Fruit fly (Drosophila melanogaster) whole organism, embryonic: ENCODE data around the gene Cyp310a1.

Experiments
- Aef1 ChIP-seq: fragments of 200-800 bp; sonication (Bioruptor generic); IDR thresholded peaks from 3 replicates; pipeline ENCODE4 v1.3.6; 2022; ENCODE audit warnings: missing biosample characterization, missing genetic modification characterization
- Atf3 ChIP-seq: fragments of 200-800 bp; sonication (Bioruptor generic); optimal IDR thresholded peaks from 3 replicates; lab custom pipeline; 2016; ENCODE audit warnings: missing biosample characterization, missing genetic modification characterization
- Bgb ChIP-seq: fragments of 200-800 bp; sonication (Bioruptor generic); IDR thresholded peaks from 2 replicates; pipeline ENCODE4 v1.3.6; 2022; ENCODE audit warnings: missing biosample characterization, missing genetic modification characterization; ENCODE audit not compliant: partially characterized antibody
- CG10431 ChIP-seq: fragments of 200-800 bp; sonication (Bioruptor generic); optimal IDR thresholded peaks from 3 replicates; lab custom pipeline; 2018; ENCODE audit warnings: missing biosample characterization, mild to moderate bottlenecking, missing genetic modification characterization
- CG10565 ChIP-seq: fragments of 200-800 bp; sonication (Bioruptor generic); optimal IDR thresholded peaks from 3 replicates; lab custom pipeline; 2016; ENCODE audit warnings: missing biosample characterization, mild to moderate bottlenecking, missing genetic modification characterization
- CG10979 ChIP-seq: fragments of 200-800 bp; sonication (Bioruptor generic); optimal IDR thresholded peaks from 2 replicates; lab custom pipeline; 2018; ENCODE audit warnings: missing biosample characterization, mild to moderate bottlenecking, missing genetic modification characterization, moderate library complexity
- CG12071 ChIP-seq: fragments of 200-800 bp; sonication (Bioruptor generic); optimal IDR thresholded peaks from 3 replicates; lab custom pipeline; 2018; ENCODE audit warnings: missing biosample characterization, mild to moderate bottlenecking, missing genetic modification characterization
- CG1233 ChIP-seq: fragments of 200-800 bp; sonication (Bioruptor generic); optimal IDR thresholded peaks from 4 replicates; lab custom pipeline; 2018; ENCODE audit warnings: missing biosample characterization, mild to moderate bottlenecking, missing genetic modification characterization
- CG13894 ChIP-seq: fragments of 200-800 bp; sonication (Bioruptor generic); optimal IDR thresholded peaks from 3 replicates; lab custom pipeline; 2018; ENCODE audit warnings: missing biosample characterization, mild to moderate bottlenecking, missing genetic modification characterization, moderate library complexity
- CG14965 ChIP-seq: fragments of 200-800 bp; sonication (Bioruptor generic); optimal IDR thresholded peaks from 2 replicates; lab custom pipeline; 2016; ENCODE audit warnings: missing biosample characterization, missing genetic modification characterization, borderline replicate concordance
- CG15514 ChIP-seq: fragments of 200-800 bp; sonication (Bioruptor generic); optimal IDR thresholded peaks from 3 replicates; lab custom pipeline; 2017; ENCODE audit warnings: missing biosample characterization, missing genetic modification characterization, mild to moderate bottlenecking, moderate library complexity, missing genetic modification reagents
- CG16779 ChIP-seq: fragments of 200-800 bp; sonication (Bioruptor generic); IDR thresholded peaks from 2 replicates; pipeline ENCODE4 v1.3.6; 2022; ENCODE audit warnings: missing biosample characterization, missing genetic modification characterization
- CG16813 ChIP-seq: fragments of 200-800 bp; sonication (Bioruptor generic); IDR thresholded peaks from 3 replicates; pipeline ENCODE4 v1.3.6; 2022; ENCODE audit warnings: missing biosample characterization, missing genetic modification characterization; ENCODE audit not compliant: partially characterized antibody
- CG18011 ChIP-seq: fragments of 200-800 bp; sonication (Bioruptor generic); optimal IDR thresholded peaks from 2 replicates; lab custom pipeline; 2017; ENCODE audit warnings: missing biosample characterization, missing genetic modification characterization, mild to moderate bottlenecking, moderate library complexity, missing genotype
- CG18262 ChIP-seq: fragments of 200-800 bp; optimal IDR thresholded peaks from 3 replicates; lab custom pipeline; 2019; ENCODE audit warnings: missing biosample characterization, mild to moderate bottlenecking, missing genetic modification characterization, moderate library complexity
- CG18764 ChIP-seq: fragments of 200-800 bp; sonication (Bioruptor generic); optimal IDR thresholded peaks from 3 replicates; lab custom pipeline; 2016; ENCODE audit warnings: missing biosample characterization, missing genetic modification characterization
- CG3065 ChIP-seq: fragments of 200-800 bp; sonication (Bioruptor generic); optimal IDR thresholded peaks from 2 replicates; lab custom pipeline; 2016; ENCODE audit warnings: missing biosample characterization, missing genetic modification characterization
- CG31224 ChIP-seq: fragments of 200-800 bp; sonication (Bioruptor generic); IDR thresholded peaks from 2 replicates; pipeline ENCODE4 v1.3.6; 2022; ENCODE audit warnings: missing biosample characterization, missing genetic modification characterization
- CG33557 ChIP-seq: fragments of 200-800 bp; sonication (Bioruptor generic); optimal IDR thresholded peaks from 2 replicates; lab custom pipeline; 2019; ENCODE audit warnings: missing biosample characterization, mild to moderate bottlenecking, missing genetic modification characterization, moderate library complexity
- CG3726 ChIP-seq: fragments of 200-800 bp; sonication (Bioruptor generic); IDR thresholded peaks from 3 replicates; pipeline ENCODE4, ENCODE4 v1.3.6; 2022; ENCODE audit warnings: missing biosample characterization, missing genetic modification characterization
- CG4424 ChIP-seq: fragments of 200-800 bp; sonication (Bioruptor generic); optimal IDR thresholded peaks from 3 replicates; lab custom pipeline; 2016; ENCODE audit warnings: missing biosample characterization, missing genetic modification characterization
- CG7745 ChIP-seq: fragments of 200-800 bp; sonication (Bioruptor generic); optimal IDR thresholded peaks from 2 replicates; lab custom pipeline; 2018; ENCODE audit warnings: missing biosample characterization, mild to moderate bottlenecking, missing genetic modification characterization, moderate library complexity
- CG7928 ChIP-seq: fragments of 200-800 bp; sonication (Bioruptor generic); optimal IDR thresholded peaks from 2 replicates; lab custom pipeline; 2017; ENCODE audit warnings: missing biosample characterization, mild to moderate bottlenecking, missing genetic modification characterization
- CG7963 ChIP-seq: fragments of 200-800 bp; sonication (Bioruptor generic); IDR thresholded peaks from 3 replicates; pipeline ENCODE4 v1.3.6; 2022; ENCODE audit warnings: missing biosample characterization, missing genetic modification characterization; ENCODE audit not compliant: partially characterized antibody
- CG9932 ChIP-seq: fragments of 200-800 bp; sonication (Bioruptor generic); IDR thresholded peaks from 2 replicates; pipeline ENCODE4 v1.3.6; 2022; ENCODE audit warnings: missing biosample characterization, missing genetic modification characterization
- Chrac-16 ChIP-seq: fragments of 200-800 bp; sonication (Bioruptor generic); optimal IDR thresholded peaks from 3 replicates; lab custom pipeline; 2016; ENCODE audit warnings: missing biosample characterization, missing genetic modification characterization
- D ChIP-seq, 2 experiments: fragments of 200-800 bp in 1 of 2; fragments of >200 bp in 1 of 2; sonication (Bioruptor generic) in 1 of 2; optimal IDR thresholded peaks; 2 replicates in 1 of 2; 3 replicates in 1 of 2; lab custom pipeline; 2017; ENCODE audit warnings: mild to moderate bottlenecking in 1 of 2, missing biosample characterization in 1 of 2, missing genetic modification characterization in 1 of 2, missing genetic modification reagents in 1 of 2
- Dll ChIP-seq: fragments of 200-800 bp; sonication (Bioruptor generic); IDR thresholded peaks from 4 replicates; pipeline ENCODE4 v1.3.6; 2022; ENCODE audit warnings: missing biosample characterization, missing genetic modification characterization; ENCODE audit not compliant: partially characterized antibody
- Doc2 ChIP-seq: fragments of 200-800 bp; sonication (Bioruptor generic); IDR thresholded peaks from 2 replicates; pipeline ENCODE4 v1.3.6; 2022; ENCODE audit warnings: missing biosample characterization, missing genetic modification characterization
- HHEX ChIP-seq: fragments of 200-800 bp; sonication (Bioruptor generic); optimal IDR thresholded peaks from 3 replicates; lab custom pipeline; 2017; ENCODE audit warnings: missing biosample characterization, mild to moderate bottlenecking, missing genetic modification characterization, missing genetic modification reagents
- HLH3B ChIP-seq: fragments of 200-800 bp; sonication (Bioruptor generic); IDR thresholded peaks from 2 replicates; pipeline ENCODE4 v1.3.6; 2022; ENCODE audit warnings: missing biosample characterization, missing genetic modification characterization
- HLH54F ChIP-seq: fragments of 200-800 bp; sonication (Bioruptor generic); optimal IDR thresholded peaks from 3 replicates; lab custom pipeline; 2016; ENCODE audit warnings: missing biosample characterization, missing genetic modification characterization
- NC2β ChIP-seq: fragments of 200-800 bp; sonication (Bioruptor generic); optimal IDR thresholded peaks from 2 replicates; lab custom pipeline; 2016; ENCODE audit warnings: missing biosample characterization, missing genetic modification characterization
- Rx ChIP-seq: fragments of 200-800 bp; sonication (Bioruptor generic); IDR thresholded peaks from 2 replicates; pipeline ENCODE4 v1.3.6; 2022; ENCODE audit warnings: missing biosample characterization, missing genetic modification characterization
- Six4 ChIP-seq: fragments of 200-800 bp; sonication (Bioruptor generic); optimal IDR thresholded peaks from 2 replicates; lab custom pipeline; 2016; ENCODE audit warnings: missing biosample characterization, missing genetic modification characterization
- ac ChIP-seq: fragments of 200-800 bp; sonication (Bioruptor generic); optimal IDR thresholded peaks from 3 replicates; lab custom pipeline; 2017; ENCODE audit warnings: missing biosample characterization, mild to moderate bottlenecking, missing genetic modification characterization
- al ChIP-seq: fragments of 200-800 bp; sonication (Bioruptor generic); IDR thresholded peaks from 2 replicates; pipeline ENCODE4 v1.3.6; 2022; ENCODE audit warnings: missing biosample characterization, missing genetic modification characterization
- cg ChIP-seq: fragments of 200-800 bp; sonication (Bioruptor generic); optimal IDR thresholded peaks from 3 replicates; lab custom pipeline; 2019; ENCODE audit warnings: missing biosample characterization, mild to moderate bottlenecking, missing genetic modification characterization, moderate library complexity
- crp ChIP-seq, 2 experiments: fragments of 200-800 bp; sonication (Bioruptor generic); optimal IDR thresholded peaks; 2 replicates in 1 of 2; 3 replicates in 1 of 2; lab custom pipeline; 2017; ENCODE audit warnings: missing biosample characterization in 2 of 2, missing genetic modification characterization in 2 of 2, mild to moderate bottlenecking in 1 of 2, moderate library complexity in 1 of 2
- dmrt11E ChIP-seq: fragments of 200-800 bp; sonication (Bioruptor generic); optimal IDR thresholded peaks from 3 replicates; lab custom pipeline; 2018; ENCODE audit warnings: missing biosample characterization, mild to moderate bottlenecking, missing genetic modification characterization, moderate library complexity
- esg ChIP-seq: fragments of 200-800 bp; sonication (Bioruptor generic); conservative IDR thresholded peaks from 2 replicates; pipeline ENCODE4 v1.3.6; 2022; ENCODE audit warnings: missing biosample characterization, missing genetic modification characterization
- exex ChIP-seq: fragments of 200-800 bp; sonication (Bioruptor generic); optimal IDR thresholded peaks from 4 replicates; lab custom pipeline; 2018; ENCODE audit warnings: missing biosample characterization, mild to moderate bottlenecking, missing genetic modification characterization, moderate library complexity
- gce ChIP-seq: fragments of 200-800 bp; sonication (Bioruptor generic); IDR thresholded peaks from 3 replicates; pipeline ENCODE4 v1.3.6; 2022; ENCODE audit warnings: missing biosample characterization, missing genetic modification characterization
- insv ChIP-seq, 2 experiments: fragments of 200-800 bp; sonication (Bioruptor generic); optimal IDR thresholded peaks; 3 replicates each; lab custom pipeline; 2016 to 2018; ENCODE audit warnings: missing biosample characterization in 2 of 2, missing genetic modification characterization in 2 of 2
- jumu ChIP-seq: fragments of 200-800 bp; sonication (Bioruptor generic); optimal IDR thresholded peaks from 3 replicates; lab custom pipeline; 2016; ENCODE audit warnings: missing biosample characterization, missing genetic modification characterization
- pzg ChIP-seq: fragments of 200-800 bp; sonication (Bioruptor generic); optimal IDR thresholded peaks from 3 replicates; lab custom pipeline; 2018; ENCODE audit warnings: missing biosample characterization, mild to moderate bottlenecking, missing genetic modification characterization, moderate library complexity
- rib ChIP-seq: fragments of 200-800 bp; sonication (Bioruptor generic); IDR thresholded peaks from 2 replicates; pipeline ENCODE4 v1.3.6; 2022; ENCODE audit warnings: missing biosample characterization, missing genetic modification characterization
- tap ChIP-seq: fragments of 200-800 bp; optimal IDR thresholded peaks from 3 replicates; lab custom pipeline; 2019; ENCODE audit warnings: missing biosample characterization, mild to moderate bottlenecking, missing genetic modification characterization, moderate library complexity
- tup ChIP-seq: fragments of 200-800 bp; sonication (Bioruptor generic); optimal IDR thresholded peaks from 2 replicates; lab custom pipeline; 2016; ENCODE audit warnings: missing biosample characterization, mild to moderate bottlenecking, missing genetic modification characterization, moderate library complexity
- wdn ChIP-seq: fragments of 200-800 bp; sonication (Bioruptor generic); IDR thresholded peaks from 2 replicates; pipeline ENCODE4 v1.3.6; 2022; ENCODE audit warnings: missing biosample characterization, missing genetic modification characterization

The Cyp310a1 gene

dm6 chr2L:18606642-18607041 is 46.2 kb downstream of the Cyp310a1 start, which contains the start of gene CG10333 (continued):
- no peak for TF ChIP-seq Aef1 (GFP tag; lab: Robert Waterston, UW)
- no peak for TF ChIP-seq HLH3B (GFP tag; lab: Robert Waterston, UW)
- no peak for TF ChIP-seq cg
- TF ChIP-seq CG14965, result no peak
- TF ChIP-seq CG10565 (GFP tag; lab: Kevin White, UChicago), result no peak
- TF ChIP-seq dmrt11E (tag; lab: Kevin White, UChicago), result no peak
- TF ChIP-seq CG18764, result no peak
- no peak for TF ChIP-seq HLH54F (GFP tag; lab: Kevin White, UChicago)
- TF ChIP-seq Bgb (GFP tag; lab: Robert Waterston, UW), result no peak; the same call in 1 of the 2 replicates
- TF ChIP-seq CG7928, result no peak
- TF ChIP-seq al (GFP tag; lab: Robert Waterston, UW), result no peak
- no peak for TF ChIP-seq D (optimal IDR thresholded peaks at IDR 0.05; lab: Kevin White, UChicago)
- TF ChIP-seq D (GFP tag; optimal IDR thresholded peaks at IDR 0.05; lab: Kevin White, UChicago), result no peak
- no peak for TF ChIP-seq Chrac-16 (GFP tag; lab: Kevin White, UChicago)
- peak; percentile 39 to 89 for TF ChIP-seq crp (GFP tag; optimal IDR thresholded peaks at IDR 0.05; lab: Kevin White, UChicago)
- TF ChIP-seq Dll (GFP tag; lab: Robert Waterston, UW), result 0 out of 4 replicates have a peak, but pooled peaks have one; percentile 32
- no peak for TF ChIP-seq CG3726
- TF ChIP-seq CG10431 (GFP tag; lab: Kevin White, UChicago), result no peak
- no peak for TF ChIP-seq Atf3 (GFP tag; lab: Kevin White, UChicago)
- no peak for TF ChIP-seq CG16813 (GFP tag; lab: Robert Waterston, UW)
- TF ChIP-seq CG7963 (GFP tag; lab: Robert Waterston, UW), result no peak
- peak in 1 of 2 experiments; percentile 2 for TF ChIP-seq insv (GFP tag; optimal IDR thresholded peaks at IDR 0.05; lab: Kevin White, UChicago)
- TF ChIP-seq Six4 (GFP tag; lab: Kevin White, UChicago), result no peak
- TF ChIP-seq pzg, result peak; percentile 61
- no peak for TF ChIP-seq CG18011
- TF ChIP-seq tup (GFP tag; lab: Kevin White, UChicago), result no peak
- no peak for TF ChIP-seq CG16779 (GFP tag; lab: Robert Waterston, UW)
- no peak for TF ChIP-seq gce (GFP tag; lab: Robert Waterston, UW)
- TF ChIP-seq jumu (GFP tag; lab: Kevin White, UChicago), result no peak
- TF ChIP-seq CG13894 (tag; lab: Kevin White, UChicago), result no peak
- TF ChIP-seq exex (tag; lab: Kevin White, UChicago), result peak; percentile 3
- no peak for TF ChIP-seq Doc2 (GFP tag; lab: Robert Waterston, UW)
- no peak for TF ChIP-seq wdn (GFP tag; lab: Robert Waterston, UW)
- no peak for TF ChIP-seq esg (GFP tag; lab: Robert Waterston, UW)
- TF ChIP-seq NC2β (GFP tag; lab: Kevin White, UChicago), result no peak
- TF ChIP-seq rib (GFP tag; lab: Robert Waterston, UW), result no peak
- no peak for TF ChIP-seq CG15514 (GFP tag; lab: Kevin White, UChicago)
- TF ChIP-seq Rx (GFP tag; lab: Robert Waterston, UW), result no peak
- TF ChIP-seq CG4424 (GFP tag; lab: Kevin White, UChicago), result no peak
- no peak for TF ChIP-seq CG1233
- no peak for TF ChIP-seq CG33557 (GFP tag; lab: Kevin White, UChicago)
- TF ChIP-seq CG31224 (GFP tag; lab: Robert Waterston, UW), result no peak
- TF ChIP-seq ac (GFP tag; lab: Kevin White, UChicago), result no peak
- no peak for TF ChIP-seq CG18262 (tag; lab: Kevin White, UChicago)
- no peak for TF ChIP-seq CG3065 (GFP tag; lab: Kevin White, UChicago)
- TF ChIP-seq CG10979 (tag; lab: Kevin White, UChicago), result no peak
- TF ChIP-seq CG12071 (GFP tag; lab: Kevin White, UChicago), result no peak
- no peak for TF ChIP-seq CG7745 (tag; lab: Kevin White, UChicago)
- no peak for TF ChIP-seq HHEX (GFP tag; lab: Kevin White, UChicago)
- TF ChIP-seq tap, result no peak
- no peak for TF ChIP-seq CG9932
